Worm (Caenorhabditis elegans) whole organism, L1 larva: Measurements from ENCODE around the gene F48E3.9.

Source experiments
- C04F5.9 ChIP-seq: sonication (generic microtip); optimal IDR thresholded peaks from 2 replicates; lab custom pipeline; 2016; ENCODE audit warnings: missing genetic modification characterization, missing compliant biosample characterization
- C16A3.4 ChIP-seq: fragments of 150-350 bp; optimal IDR thresholded peaks from 2 replicates; lab custom pipeline; 2014; ENCODE audit warnings: missing biosample characterization, missing genetic modification characterization
- C34B4.2 ChIP-seq: sonication (generic microtip); optimal IDR thresholded peaks from 2 replicates; lab custom pipeline; 2017; ENCODE audit warnings: mild to moderate bottlenecking, missing genetic modification characterization, missing compliant biosample characterization
- F16B12.6 ChIP-seq: fragments of 150-350 bp; optimal IDR thresholded peaks from 2 replicates; lab custom pipeline; 2014; ENCODE audit warnings: missing biosample characterization, missing genetic modification characterization
- Y116A8C.19 ChIP-seq: sonication (generic microtip); optimal IDR thresholded peaks from 2 replicates; lab custom pipeline; 2016; ENCODE audit warnings: missing compliant biosample characterization, missing genetic modification characterization, borderline replicate concordance
- alr-1 ChIP-seq: fragments of 200-800 bp; sonication (Bioruptor generic); optimal IDR thresholded peaks from 2 replicates; lab custom pipeline; 2018; ENCODE audit warnings: borderline replicate concordance, mild to moderate bottlenecking, missing genetic modification characterization, missing compliant biosample characterization
- ama-1 ChIP-seq: fragments of 150-350 bp; optimal IDR thresholded peaks from 2 replicates; lab custom pipeline; 2014
- blmp-1 ChIP-seq: fragments of 150-350 bp; optimal IDR thresholded peaks from 2 replicates; lab custom pipeline; 2014; ENCODE audit warnings: missing biosample characterization, missing genetic modification characterization
- ceh-82 ChIP-seq, 3 experiments: fragments of 150-350 bp in 1 of 3; sonication (generic microtip) in 2 of 3; optimal IDR thresholded peaks; 2 replicates each; lab custom pipeline; 2014 to 2017; ENCODE audit warnings: missing biosample characterization in 3 of 3, missing genetic modification characterization in 3 of 3
- ceh-88 ChIP-seq: fragments of 200-800 bp; sonication (Bioruptor generic); IDR thresholded peaks from 2 replicates; pipeline ENCODE4 v1.3.6; 2022; ENCODE audit warnings: missing genetic modification characterization, missing compliant biosample characterization
- ceh-90 ChIP-seq: sonication (generic microtip); optimal IDR thresholded peaks from 2 replicates; lab custom pipeline; 2016; ENCODE audit warnings: missing genetic modification characterization, missing compliant biosample characterization
- ces-1 ChIP-seq: fragments of 150-350 bp; optimal IDR thresholded peaks from 2 replicates; lab custom pipeline; 2014; ENCODE audit warnings: missing biosample characterization, missing genetic modification reagents, missing genetic modification characterization
- dpl-1 ChIP-seq, 3 experiments: fragments of 150-350 bp in 2 of 3; sonication (generic microtip) in 1 of 3; optimal IDR thresholded peaks; 2 replicates each; lab custom pipeline; 2014 to 2017; ENCODE audit warnings: missing biosample characterization in 3 of 3, missing genetic modification characterization in 3 of 3, missing genetic modification reagents in 3 of 3
- dsc-1 ChIP-seq: sonication (generic microtip); optimal IDR thresholded peaks from 2 replicates; lab custom pipeline; 2016; ENCODE audit warnings: mild to moderate bottlenecking, missing genetic modification characterization, missing compliant biosample characterization
- efl-3 ChIP-seq: fragments of 200-800 bp; sonication (Bioruptor generic); optimal IDR thresholded peaks from 2 replicates; lab custom pipeline; 2018; ENCODE audit warnings: mild to moderate bottlenecking, missing genetic modification characterization, missing compliant biosample characterization
- egl-13 ChIP-seq: sonication (generic microtip); optimal IDR thresholded peaks from 2 replicates; lab custom pipeline; 2016; ENCODE audit warnings: missing genotype, missing genetic modification reagents, missing genetic modification characterization, missing compliant biosample characterization
- elt-2 ChIP-seq: sonication (generic microtip); optimal IDR thresholded peaks from 2 replicates; lab custom pipeline; 2016; ENCODE audit warnings: missing genetic modification characterization, mild to moderate bottlenecking, inconsistent platforms, missing compliant biosample characterization, missing genetic modification reagents
- elt-3 ChIP-seq, 6 experiments: fragments of 150-350 bp in 1 of 6; sonication (generic microtip); optimal IDR thresholded peaks; 2 replicates each; lab custom pipeline; 2017 to 2018; ENCODE audit warnings: missing biosample characterization in 6 of 6, missing genetic modification characterization in 6 of 6, inconsistent platforms in 1 of 6
- fkh-4 ChIP-seq: sonication (generic microtip); optimal IDR thresholded peaks from 2 replicates; lab custom pipeline; 2016; ENCODE audit warnings: missing compliant biosample characterization, missing genetic modification characterization, borderline replicate concordance
- grh-1 ChIP-seq: fragments of 200-800 bp; sonication (Bioruptor generic); IDR thresholded peaks from 2 replicates; pipeline ENCODE4 v1.3.6; 2022; ENCODE audit warnings: missing genetic modification reagents, missing genetic modification characterization, missing compliant biosample characterization
- hlh-17 ChIP-seq: fragments of 200-800 bp; sonication (Bioruptor generic); optimal IDR thresholded peaks from 2 replicates; lab custom pipeline; 2018; ENCODE audit warnings: missing genetic modification characterization, mild to moderate bottlenecking, missing compliant biosample characterization, moderate library complexity, borderline replicate concordance
- irx-1 ChIP-seq: sonication (generic microtip); optimal IDR thresholded peaks from 2 replicates; lab custom pipeline; 2016; ENCODE audit warnings: missing genetic modification characterization, missing compliant biosample characterization
- isw-1 ChIP-seq: fragments of 200-800 bp; sonication (Bioruptor generic); IDR thresholded peaks from 2 replicates; pipeline ENCODE4 v1.3.6; 2022; ENCODE audit warnings: missing genetic modification characterization, missing compliant biosample characterization
- jun-1 ChIP-seq: fragments of 150-350 bp; optimal IDR thresholded peaks from 2 replicates; lab custom pipeline; 2014; ENCODE audit warnings: missing biosample characterization, missing genetic modification reagents, missing genetic modification characterization
- lin-13 ChIP-seq: fragments of 150-350 bp; optimal IDR thresholded peaks from 2 replicates; lab custom pipeline; 2014; ENCODE audit warnings: missing biosample characterization, missing genetic modification reagents, missing genetic modification characterization
- lin-14 ChIP-seq: fragments of 200-800 bp; sonication (Bioruptor generic); optimal IDR thresholded peaks from 2 replicates; lab custom pipeline; 2018; ENCODE audit warnings: mild to moderate bottlenecking, missing genetic modification characterization, moderate library complexity, missing compliant biosample characterization
- lin-35 ChIP-seq, 2 experiments: fragments of 150-350 bp; optimal IDR thresholded peaks; 2 replicates each; lab custom pipeline; 2014; ENCODE audit warnings: missing biosample characterization in 2 of 2, missing genetic modification characterization in 2 of 2, missing genetic modification reagents in 2 of 2
- lin-39 ChIP-seq: fragments of 150-350 bp; optimal IDR thresholded peaks from 2 replicates; lab custom pipeline; 2014; ENCODE audit warnings: missing biosample characterization, missing genetic modification reagents, missing genetic modification characterization
- lir-3 ChIP-seq: sonication (generic microtip); optimal IDR thresholded peaks from 2 replicates; lab custom pipeline; 2016; ENCODE audit warnings: mild to moderate bottlenecking, missing genetic modification characterization, moderate library complexity, missing compliant biosample characterization; ENCODE audit not compliant: poor library complexity
- lsy-2 ChIP-seq, 2 experiments: fragments of 150-350 bp; optimal IDR thresholded peaks; 2 replicates each; lab custom pipeline; 2014; ENCODE audit warnings: missing biosample characterization in 2 of 2, missing genetic modification characterization in 2 of 2
- mdl-1 ChIP-seq, 2 experiments: fragments of 150-350 bp; optimal IDR thresholded peaks; 2 replicates each; lab custom pipeline; 2014 to 2017; ENCODE audit warnings: missing biosample characterization in 2 of 2, missing genetic modification characterization in 2 of 2, inconsistent platforms in 1 of 2
- mep-1 ChIP-seq: fragments of 150-350 bp; optimal IDR thresholded peaks from 2 replicates; lab custom pipeline; 2014; ENCODE audit warnings: missing biosample characterization, missing genetic modification characterization
- nhr-28 ChIP-seq: fragments of 150-350 bp; optimal IDR thresholded peaks from 2 replicates; lab custom pipeline; 2014; ENCODE audit warnings: missing biosample characterization, missing genetic modification characterization
- nhr-71 ChIP-seq: sonication (generic microtip); optimal IDR thresholded peaks from 2 replicates; lab custom pipeline; 2016; ENCODE audit warnings: mild to moderate bottlenecking, missing genetic modification characterization, moderate library complexity, missing compliant biosample characterization
- nhr-77 ChIP-seq: fragments of 150-350 bp; optimal IDR thresholded peaks from 2 replicates; lab custom pipeline; 2014; ENCODE audit warnings: missing biosample characterization, missing genetic modification characterization
- nhr-85 ChIP-seq: sonication (generic microtip); peaks from one replicate; lab custom pipeline; 2016; ENCODE audit warnings: missing genetic modification characterization, inconsistent platforms, missing compliant biosample characterization
- nhr-90 ChIP-seq: sonication (generic microtip); optimal IDR thresholded peaks from 2 replicates; lab custom pipeline; 2016; ENCODE audit warnings: mild to moderate bottlenecking, missing genetic modification characterization, missing compliant biosample characterization; ENCODE audit not compliant: poor library complexity
- pag-3 ChIP-seq: sonication (generic microtip); optimal IDR thresholded peaks from 2 replicates; lab custom pipeline; 2017; ENCODE audit warnings: missing genetic modification characterization, mild to moderate bottlenecking, missing compliant biosample characterization, antibody characterized with exemption, borderline replicate concordance; ENCODE audit not compliant: insufficient read depth
- skn-1 ChIP-seq: fragments of 150-350 bp; optimal IDR thresholded peaks from 2 replicates; lab custom pipeline; 2014; ENCODE audit warnings: missing biosample characterization, missing genetic modification characterization
- sup-37 ChIP-seq: fragments of 200-800 bp; sonication (Bioruptor generic); optimal IDR thresholded peaks from 2 replicates; lab custom pipeline; 2018; ENCODE audit warnings: mild to moderate bottlenecking, missing genetic modification characterization, missing compliant biosample characterization
- tlp-1 ChIP-seq: fragments of 150-350 bp; optimal IDR thresholded peaks from 2 replicates; lab custom pipeline; 2014; ENCODE audit warnings: missing biosample characterization, missing genetic modification characterization
- unc-130 ChIP-seq: fragments of 150-350 bp; optimal IDR thresholded peaks from 2 replicates; lab custom pipeline; 2017; ENCODE audit warnings: missing biosample characterization, missing genetic modification characterization, inconsistent platforms
- unc-30 ChIP-seq: sonication (generic microtip); optimal IDR thresholded peaks from 2 replicates; lab custom pipeline; 2017; ENCODE audit warnings: missing biosample characterization, missing genetic modification characterization
- unc-62 ChIP-seq: fragments of 150-350 bp; optimal IDR thresholded peaks from 2 replicates; lab custom pipeline; 2014; ENCODE audit warnings: missing biosample characterization, missing genetic modification reagents, missing genetic modification characterization
- unc-98 ChIP-seq: fragments of 200-800 bp; sonication (Bioruptor generic); IDR thresholded peaks from 2 replicates; pipeline ENCODE4 v1.3.6; 2022; ENCODE audit warnings: missing genetic modification characterization, missing compliant biosample characterization
- zag-1 ChIP-seq: fragments of 150-350 bp; optimal IDR thresholded peaks from 2 replicates; lab custom pipeline; 2014; ENCODE audit warnings: missing biosample characterization, missing genetic modification characterization
- zip-4 ChIP-seq: fragments of 200-800 bp; sonication (Bioruptor generic); optimal IDR thresholded peaks from 2 replicates; lab custom pipeline; 2018; ENCODE audit warnings: mild to moderate bottlenecking, missing genetic modification characterization, moderate library complexity, missing compliant biosample characterization
- ztf-4 ChIP-seq: fragments of 150-350 bp; optimal IDR thresholded peaks from 2 replicates; lab custom pipeline; 2014; ENCODE audit warnings: missing biosample characterization, missing genetic modification characterization

F48E3.9 gene

DNA sequence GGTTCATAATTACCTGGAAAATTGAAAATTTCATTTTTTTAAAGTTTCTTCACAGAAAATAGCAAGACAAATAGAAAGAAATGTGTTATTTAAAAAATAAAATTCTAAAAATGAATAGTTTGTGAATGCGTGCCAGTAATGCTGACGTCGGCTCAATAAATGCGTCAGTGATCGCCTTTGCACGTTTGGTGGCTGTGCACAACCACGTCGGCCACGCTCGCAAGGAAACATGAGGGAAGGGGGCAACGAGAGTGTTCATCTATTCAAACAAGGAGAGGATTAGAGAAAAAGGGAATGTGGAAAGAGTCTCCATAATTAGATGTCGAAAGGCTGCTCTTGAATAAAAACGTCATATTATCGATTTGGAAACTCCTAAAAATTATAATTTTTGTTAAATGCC, 20.1 kb downstream of the F48E3.9 start, which contains the start of gene uggt-1 (continued):
- TF ChIP-seq mep-1 (tag; lab: Kevin White, UChicago) (peak; percentile 95), grh-1 (GFP tag; lab: Robert Waterston, UW) (peak; percentile 78), egl-13 (tag; lab: Kevin White, UChicago) (peak; percentile 91), sup-37 (GFP tag; lab: Kevin White, UChicago) (peak; percentile 32), alr-1 (no peak), ceh-90 (tag; lab: Kevin White, UChicago) (no peak), nhr-90 (tag; lab: Kevin White, UChicago) (peak; percentile 88), lir-3 (peak; percentile 68), lin-39 (tag; lab: Kevin White, UChicago) (peak; percentile 61), zip-4 (GFP tag; lab: Kevin White, UChicago) (peak; percentile 75), ztf-4 (tag; lab: Kevin White, UChicago) (peak; percentile 88), tlp-1 (tag; lab: Kevin White, UChicago) (no peak), C04F5.9 (tag; lab: Kevin White, UChicago) (peak; percentile 44), F16B12.6 (peak; percentile 63), blmp-1 (tag; lab: Kevin White, UChicago) (no peak), ces-1 (GFP tag; lab: Kevin White, UChicago) (no peak), dsc-1 (tag; lab: Kevin White, UChicago) (peak; percentile 92), C34B4.2 (no peak), lsy-2 (tag; optimal IDR thresholded peaks at IDR 0.05; lab: Kevin White, UChicago) (peak; percentile 91 to 92), C16A3.4 (tag; lab: Kevin White, UChicago) (peak; percentile 90), irx-1 (tag; lab: Kevin White, UChicago) (peak; percentile 78), efl-3 (GFP tag; lab: Kevin White, UChicago) (no peak), nhr-85 (tag; lab: Kevin White, UChicago) (peak; percentile 88), jun-1 (peak; percentile 85), fkh-4 (tag; lab: Kevin White, UChicago) (peak; percentile 18), ceh-82 (tag; optimal IDR thresholded peaks at IDR 0.05; lab: Kevin White, UChicago) (peak; percentile 85 to 91 (median 89)), Y116A8C.19 (tag; lab: Kevin White, UChicago) (no peak), elt-3 (tag; optimal IDR thresholded peaks at IDR 0.05; lab: Kevin White, UChicago) (peak in 2 of 6 experiments; percentile 31 to 37), unc-98 (GFP tag; lab: Robert Waterston, UW) (no peak), lin-13 (peak; percentile 93), elt-2 (peak; percentile 61), unc-62 (GFP tag; lab: Kevin White, UChicago) (no peak), pag-3 (tag; lab: Kevin White, UChicago) (no peak), dpl-1 (GFP tag; optimal IDR thresholded peaks at IDR 0.05; lab: Kevin White, UChicago) (peak; percentile 70 to 76 (median 75)), nhr-77 (peak; percentile 87), skn-1 (tag; lab: Kevin White, UChicago) (peak; percentile 91), mdl-1 (tag; optimal IDR thresholded peaks at IDR 0.05; lab: Kevin White, UChicago) (no peak), unc-130 (peak; percentile 82), zag-1 (peak; percentile 38), lin-35 (GFP tag; optimal IDR thresholded peaks at IDR 0.05; lab: Kevin White, UChicago) (peak; percentile 75 to 84)

DNA sequence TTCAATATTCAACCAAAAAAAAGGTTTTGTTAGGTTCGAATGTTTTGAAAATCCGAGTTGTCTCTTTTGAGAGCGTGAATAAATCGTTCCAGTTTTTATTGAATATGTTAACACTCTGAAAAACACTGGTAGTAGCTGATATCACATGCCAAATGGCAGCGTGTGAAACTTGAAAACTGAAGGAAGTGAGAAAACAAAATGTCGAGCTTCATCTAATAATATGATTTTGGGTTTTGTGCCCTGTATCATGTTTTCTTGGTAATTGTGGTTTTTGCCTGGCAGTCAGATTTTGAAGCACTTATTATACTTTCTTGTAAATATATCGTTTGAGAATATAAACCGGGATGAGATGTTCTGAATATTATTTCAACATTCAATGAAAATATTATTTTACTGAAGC, 22.0 kb downstream of the F48E3.9 start, which contains the start of gene F48E3.6:
TSS of gene F48E3.6 (minus strand) at position 101 of the 400 bp plus-strand sequence.
- TF ChIP-seq unc-30 (no peak), nhr-28 (tag; lab: Kevin White, UChicago) (no peak), nhr-71 (tag; lab: Kevin White, UChicago) (no peak), hlh-17 (GFP tag; lab: Kevin White, UChicago) (no peak), sup-37 (GFP tag; lab: Kevin White, UChicago) (no peak), lin-35 (GFP tag; optimal IDR thresholded peaks at IDR 0.05; lab: Kevin White, UChicago) (no peak), lin-14 (GFP tag; lab: Kevin White, UChicago) (no peak), Y116A8C.19 (tag; lab: Kevin White, UChicago) (no peak), dsc-1 (tag; lab: Kevin White, UChicago) (no peak), isw-1 (no peak), nhr-90 (tag; lab: Kevin White, UChicago) (no peak), C04F5.9 (tag; lab: Kevin White, UChicago) (no peak), ceh-88 (GFP tag; lab: Robert Waterston, UW) (no peak), ama-1 (lab: Kevin White, UChicago) (no peak), irx-1 (tag; lab: Kevin White, UChicago) (no peak)
